Worm (Caenorhabditis elegans) whole organism, mixed stage, embryonic: ENCODE measurements around the gene Y54E2A.10.

ENCODE experiments used
- mep-1 ChIP-seq: fragments of 150-350 bp; optimal IDR thresholded peaks from 2 replicates; lab custom pipeline; 2017; ENCODE audit warnings: missing biosample characterization, missing genetic modification reagents, missing genetic modification characterization, inconsistent platforms
- snpc-4 ChIP-seq: fragments of 150-350 bp; optimal IDR thresholded peaks from 2 replicates; lab custom pipeline; 2014; ENCODE audit warnings: missing biosample characterization, missing genetic modification characterization
- unc-62 ChIP-seq: fragments of 150-350 bp; optimal IDR thresholded peaks from 2 replicates; lab custom pipeline; 2014; ENCODE audit warnings: missing biosample characterization, missing genetic modification reagents, missing genetic modification characterization

ce11 chrII:14813106-14813505 is 22.3 kb downstream of the Y54E2A.10 start:
- TF ChIP-seq unc-62 (GFP tag; lab: Kevin White, UChicago) (no peak), snpc-4 (tag; lab: Kevin White, UChicago) (no peak), mep-1 (no peak)
